Worm (Caenorhabditis elegans) whole organism, young adult: Measurements from ENCODE around the gene pmt-1.

ENCODE experiments used
- B0336.3 ChIP-seq: fragments of 200-800 bp; sonication (Bioruptor generic); IDR thresholded peaks from 2 replicates; pipeline ENCODE4 v1.3.6; 2022; ENCODE audit warnings: missing genetic modification characterization, missing compliant biosample characterization
- C17E4.6 ChIP-seq: fragments of 200-800 bp; sonication (Bioruptor generic); IDR thresholded peaks from 2 replicates; pipeline ENCODE4 v1.3.6; 2022; ENCODE audit warnings: missing genetic modification reagents, missing genetic modification characterization, missing compliant biosample characterization
- D2030.7 ChIP-seq: fragments of 200-800 bp; sonication (Bioruptor generic); IDR thresholded peaks from 2 replicates; pipeline ENCODE4 v1.3.6; 2022; ENCODE audit warnings: missing genetic modification reagents, missing genetic modification characterization, missing compliant biosample characterization
- F23B12.7 ChIP-seq: sonication (generic microtip); optimal IDR thresholded peaks from 2 replicates; lab custom pipeline; 2017; ENCODE audit warnings: missing genetic modification characterization, mild to moderate bottlenecking, missing compliant biosample characterization, antibody characterized with exemption, moderate library complexity; ENCODE audit not compliant: insufficient read depth
- F37B4.10 ChIP-seq: fragments of 200-800 bp; sonication (Bioruptor generic); IDR thresholded peaks from 2 replicates; pipeline ENCODE4 v1.3.6; 2022; ENCODE audit warnings: missing genetic modification characterization, missing compliant biosample characterization
- F55B11.4 ChIP-seq: sonication (generic microtip); optimal IDR thresholded peaks from 2 replicates; lab custom pipeline; 2016; ENCODE audit warnings: missing compliant biosample characterization, missing genetic modification characterization, borderline replicate concordance; ENCODE audit not compliant: insufficient read depth
- F57A8.1 ChIP-seq: fragments of 200-800 bp; sonication (Bioruptor generic); optimal IDR thresholded peaks from 2 replicates; lab custom pipeline; 2018; ENCODE audit warnings: mild to moderate bottlenecking, missing genetic modification characterization, moderate library complexity, missing compliant biosample characterization
- K12H6.12 ChIP-seq: fragments of 200-800 bp; sonication (Bioruptor generic); optimal IDR thresholded peaks from 2 replicates; lab custom pipeline; 2018; ENCODE audit warnings: mild to moderate bottlenecking, missing genetic modification characterization, missing compliant biosample characterization
- T26A5.8 ChIP-seq: sonication (generic microtip); optimal IDR thresholded peaks from 2 replicates; lab custom pipeline; 2016; ENCODE audit warnings: missing genetic modification characterization, missing compliant biosample characterization
- Y79H2A.3 ChIP-seq: fragments of 200-800 bp; sonication (Bioruptor generic); conservative IDR thresholded peaks from 2 replicates; pipeline ENCODE4 v1.3.6; 2022; ENCODE audit warnings: missing genetic modification reagents, missing genetic modification characterization, missing compliant biosample characterization
- ama-1 ChIP-seq, 3 experiments: fragments of 150-350 bp in 1 of 3; sonication (generic microtip) in 2 of 3; optimal IDR thresholded peaks; 2 replicates each; lab custom pipeline; 2014 to 2018; ENCODE audit warnings: missing biosample characterization in 2 of 3, missing genetic modification characterization in 2 of 3, missing genetic modification reagents in 2 of 3
- aptf-2 ChIP-seq: fragments of 200-800 bp; sonication (Bioruptor generic); conservative IDR thresholded peaks from 2 replicates; pipeline ENCODE4 v1.3.6; 2022; ENCODE audit warnings: missing genetic modification reagents, missing genetic modification characterization, missing compliant biosample characterization
- athp-1 ChIP-seq: sonication (generic microtip); optimal IDR thresholded peaks from 2 replicates; lab custom pipeline; 2017; ENCODE audit warnings: mild to moderate bottlenecking, missing genetic modification characterization, missing compliant biosample characterization
- attf-3 ChIP-seq: fragments of 200-800 bp; sonication (Bioruptor generic); conservative IDR thresholded peaks from 2 replicates; pipeline ENCODE4 v1.3.6; 2022; ENCODE audit warnings: missing genetic modification reagents, missing genetic modification characterization, missing compliant biosample characterization
- bed-1 ChIP-seq: fragments of 200-800 bp; sonication (Bioruptor generic); IDR thresholded peaks from 2 replicates; pipeline ENCODE4 v1.3.6; 2022; ENCODE audit warnings: missing genetic modification reagents, missing genetic modification characterization, missing compliant biosample characterization
- ceh-100 ChIP-seq: fragments of 200-800 bp; sonication (Bioruptor generic); IDR thresholded peaks from 2 replicates; pipeline ENCODE4 v1.3.6; 2022; ENCODE audit warnings: missing genetic modification reagents, missing genetic modification characterization, missing compliant biosample characterization
- ceh-91 ChIP-seq: fragments of 200-800 bp; sonication (Bioruptor generic); IDR thresholded peaks from 2 replicates; pipeline ENCODE4 v1.3.6; 2022; ENCODE audit warnings: missing genetic modification reagents, missing genetic modification characterization, missing compliant biosample characterization
- dox-1 ChIP-seq: fragments of 200-800 bp; sonication (Bioruptor generic); IDR thresholded peaks from 2 replicates; pipeline ENCODE4 v1.3.6; 2022; ENCODE audit warnings: missing genetic modification reagents, missing genetic modification characterization, missing compliant biosample characterization
- dpff-1 ChIP-seq: sonication (generic microtip); optimal IDR thresholded peaks from 2 replicates; lab custom pipeline; 2017; ENCODE audit warnings: mild to moderate bottlenecking, missing genetic modification characterization, missing compliant biosample characterization
- efl-1 ChIP-seq: fragments of 150-350 bp; optimal IDR thresholded peaks from 2 replicates; lab custom pipeline; 2014; ENCODE audit warnings: missing biosample characterization, missing genetic modification reagents, missing genetic modification characterization
- egl-18 ChIP-seq: fragments of 200-800 bp; sonication (Bioruptor generic); IDR thresholded peaks from 2 replicates; pipeline ENCODE4 v1.3.6; 2022; ENCODE audit warnings: missing genetic modification reagents, missing genetic modification characterization, missing compliant biosample characterization
- ekl-4 ChIP-seq: fragments of 200-800 bp; sonication (Bioruptor generic); IDR thresholded peaks from 2 replicates; pipeline ENCODE4 v1.3.6; 2022; ENCODE audit warnings: missing genetic modification reagents, missing genetic modification characterization, missing compliant biosample characterization
- gei-17 ChIP-seq: fragments of 200-800 bp; sonication (Bioruptor generic); optimal IDR thresholded peaks from 2 replicates; lab custom pipeline; 2018; ENCODE audit warnings: mild to moderate bottlenecking, missing genetic modification characterization, missing compliant biosample characterization
- him-1 ChIP-seq: sonication (generic microtip); optimal IDR thresholded peaks from 2 replicates; lab custom pipeline; 2016; ENCODE audit warnings: missing genotype, missing genetic modification reagents, missing genetic modification characterization, missing compliant biosample characterization
- hlh-26 ChIP-seq: fragments of 200-800 bp; sonication (Bioruptor generic); conservative IDR thresholded peaks from 2 replicates; pipeline ENCODE4 v1.3.6; 2022; ENCODE audit warnings: missing genetic modification reagents, missing genetic modification characterization, missing compliant biosample characterization
- hrde-1 ChIP-seq: sonication (generic microtip); optimal IDR thresholded peaks from 2 replicates; lab custom pipeline; 2016; ENCODE audit warnings: missing genetic modification characterization, mild to moderate bottlenecking, missing compliant biosample characterization, moderate library complexity, missing genotype, missing genetic modification reagents, borderline replicate concordance
- lin-26 ChIP-seq: fragments of 200-800 bp; sonication (Bioruptor generic); IDR thresholded peaks from 2 replicates; pipeline ENCODE4 v1.3.6; 2022; ENCODE audit warnings: missing genetic modification reagents, missing genetic modification characterization, missing compliant biosample characterization
- lin-40 ChIP-seq: sonication (generic microtip); optimal IDR thresholded peaks from 2 replicates; lab custom pipeline; 2016; ENCODE audit warnings: missing genetic modification characterization, mild to moderate bottlenecking, missing compliant biosample characterization, missing genotype, missing genetic modification reagents
- lsy-27 ChIP-seq: sonication (generic microtip); optimal IDR thresholded peaks from 2 replicates; lab custom pipeline; 2017; ENCODE audit warnings: missing genetic modification characterization, mild to moderate bottlenecking, missing compliant biosample characterization, antibody characterized with exemption, missing genotype, borderline replicate concordance; ENCODE audit not compliant: insufficient read depth
- madf-10 ChIP-seq: sonication (generic microtip); optimal IDR thresholded peaks from 2 replicates; lab custom pipeline; 2016; ENCODE audit warnings: mild to moderate bottlenecking, missing genetic modification characterization, missing compliant biosample characterization
- madf-3 ChIP-seq: fragments of 200-800 bp; sonication (Bioruptor generic); IDR thresholded peaks from 2 replicates; pipeline ENCODE4 v1.3.6; 2022; ENCODE audit warnings: missing genetic modification reagents, missing genetic modification characterization, missing compliant biosample characterization
- madf-6 ChIP-seq: fragments of 200-800 bp; sonication (Bioruptor generic); IDR thresholded peaks from 2 replicates; pipeline ENCODE4 v1.3.6; 2022; ENCODE audit warnings: missing genetic modification reagents, missing genetic modification characterization, missing compliant biosample characterization
- madf-8 ChIP-seq: fragments of 200-800 bp; sonication (Bioruptor generic); conservative IDR thresholded peaks from 2 replicates; pipeline ENCODE4 v1.3.6; 2022; ENCODE audit warnings: missing genetic modification reagents, missing genetic modification characterization, missing compliant biosample characterization
- mes-4 ChIP-seq: sonication (generic microtip); optimal IDR thresholded peaks from 2 replicates; lab custom pipeline; 2016; ENCODE audit warnings: missing genotype, missing genetic modification characterization, missing compliant biosample characterization
- nfya-2 ChIP-seq: fragments of 200-800 bp; sonication (Bioruptor generic); IDR thresholded peaks from 2 replicates; pipeline ENCODE4 v1.3.6; 2022; ENCODE audit warnings: missing genetic modification reagents, missing genetic modification characterization, missing compliant biosample characterization
- rcor-1 ChIP-seq: fragments of 200-800 bp; sonication (Bioruptor generic); IDR thresholded peaks from 2 replicates; pipeline ENCODE4 v1.3.6; 2022; ENCODE audit warnings: missing genetic modification reagents, missing genetic modification characterization, missing compliant biosample characterization
- rec-8 ChIP-seq, 2 experiments: sonication (generic microtip); optimal IDR thresholded peaks; 2 replicates each; lab custom pipeline; 2016; ENCODE audit warnings: mild to moderate bottlenecking in 2 of 2, missing genetic modification characterization in 2 of 2, missing genetic modification reagents in 2 of 2, missing genotype in 2 of 2, missing biosample characterization in 1 of 2, missing compliant biosample characterization in 1 of 2, moderate library complexity in 1 of 2
- rpc-1 ChIP-seq, 2 experiments: fragments of 150-350 bp in 1 of 2; sonication (generic microtip) in 1 of 2; optimal IDR thresholded peaks; 2 replicates each; lab custom pipeline; 2014 to 2018; ENCODE audit warnings: missing biosample characterization in 1 of 2, missing genetic modification characterization in 1 of 2, missing genetic modification reagents in 1 of 2, missing genotype in 1 of 2
- snpc-1.3 ChIP-seq: sonication (generic microtip); optimal IDR thresholded peaks from 2 replicates; lab custom pipeline; 2017; ENCODE audit warnings: missing genetic modification characterization, mild to moderate bottlenecking, missing compliant biosample characterization, antibody characterized with exemption, moderate library complexity, missing genotype, missing genetic modification reagents; ENCODE audit not compliant: insufficient read depth
- snpc-4 ChIP-seq, 5 experiments: fragments of 150-350 bp in 1 of 5; sonication (generic microtip) in 4 of 5; optimal IDR thresholded peaks; 2 replicates each; lab custom pipeline; 2014 to 2018; ENCODE audit warnings: missing genetic modification characterization in 5 of 5, missing biosample characterization in 3 of 5, antibody characterized with exemption in 2 of 5, mild to moderate bottlenecking in 2 of 5, missing compliant biosample characterization in 2 of 5, missing genotype in 2 of 5, moderate library complexity in 2 of 5, missing genetic modification reagents in 1 of 5
- somi-1 ChIP-seq: fragments of 200-800 bp; sonication (Bioruptor generic); optimal IDR thresholded peaks from 2 replicates; lab custom pipeline; 2018; ENCODE audit warnings: mild to moderate bottlenecking, missing genetic modification characterization, missing compliant biosample characterization
- tlf-1 ChIP-seq: fragments of 200-800 bp; sonication (Bioruptor generic); optimal IDR thresholded peaks from 2 replicates; lab custom pipeline; 2018; ENCODE audit warnings: mild to moderate bottlenecking, missing genetic modification characterization, missing compliant biosample characterization
- ztf-25 ChIP-seq: fragments of 200-800 bp; sonication (Bioruptor generic); IDR thresholded peaks from 2 replicates; pipeline ENCODE4 v1.3.6; 2022; ENCODE audit warnings: missing genetic modification reagents, missing genetic modification characterization, missing compliant biosample characterization
- ztf-28 ChIP-seq: fragments of 200-800 bp; sonication (Bioruptor generic); IDR thresholded peaks from 2 replicates; pipeline ENCODE4 v1.3.6; 2022; ENCODE audit warnings: missing genetic modification reagents, missing genetic modification characterization, missing compliant biosample characterization
- ztf-6 ChIP-seq: fragments of 200-800 bp; sonication (Bioruptor generic); IDR thresholded peaks from 2 replicates; pipeline ENCODE4 v1.3.6; 2022; ENCODE audit warnings: missing genetic modification reagents, missing genetic modification characterization, missing compliant biosample characterization

The pmt-1 gene

ce11 chrII:5292226-5292752 is 10.0 kb upstream of the pmt-1 start, which contains the start of gene ZK622.4:
Gene ZK622.4, plus strand, starts transcription at chrII:5292702.
- TF ChIP-seq madf-8 (GFP tag; lab: Robert Waterston, UW) (no peak), dox-1 (GFP tag; lab: Robert Waterston, UW) (peak; percentile 74; the same call in 1 of the 2 replicates), rec-8 (tag; optimal IDR thresholded peaks at IDR 0.05; lab: Kevin White, UChicago) (peak; percentile 39 to 78), K12H6.12 (no peak), hrde-1 (tag; lab: Kevin White, UChicago) (peak; percentile 46), gei-17 (GFP tag; lab: Kevin White, UChicago) (no peak), bed-1 (no peak), F23B12.7 (peak; percentile 74), F57A8.1 (GFP tag; lab: Kevin White, UChicago) (peak; percentile 60), tlf-1 (no peak), ztf-6 (no peak), aptf-2 (GFP tag; lab: Robert Waterston, UW) (no peak), somi-1 (GFP tag; lab: Kevin White, UChicago) (peak; percentile 48), madf-6 (GFP tag; lab: Robert Waterston, UW) (no peak; the same call in none of the 2 replicates), T26A5.8 (tag; lab: Kevin White, UChicago) (no peak), D2030.7 (GFP tag; lab: Robert Waterston, UW) (peak; percentile 69), madf-10 (peak; percentile 61), F37B4.10 (0 out of 2 replicates have a peak, but pooled peaks have one; percentile 82), egl-18 (GFP tag; lab: Robert Waterston, UW) (no peak), dpff-1 (tag; lab: Kevin White, UChicago) (no peak), ceh-100 (GFP tag; lab: Robert Waterston, UW) (peak; percentile 39; the same call in 1 of the 2 replicates), efl-1 (GFP tag; lab: Kevin White, UChicago) (no peak), snpc-4 (GFP tag; optimal IDR thresholded peaks at IDR 0.05; lab: Kevin White, UChicago) (peak; percentile 55), snpc-4 (tag; optimal IDR thresholded peaks at IDR 0.05; lab: Kevin White, UChicago) (peak; percentile 26 to 65 (median 48)), ekl-4 (peak; percentile 72; the same call in 1 of the 2 replicates), lin-26 (GFP tag; lab: Robert Waterston, UW) (peak; percentile 92), attf-3 (no peak), athp-1 (peak; percentile 11), lsy-27 (tag; lab: Kevin White, UChicago) (no peak), ztf-28 (GFP tag; lab: Robert Waterston, UW) (0 out of 2 replicates have a peak, but pooled peaks have one; percentile 63), hlh-26 (no peak), nfya-2 (GFP tag; lab: Robert Waterston, UW) (no peak), ceh-91 (GFP tag; lab: Robert Waterston, UW) (no peak), B0336.3 (GFP tag; lab: Robert Waterston, UW) (no peak), madf-3 (GFP tag; lab: Robert Waterston, UW) (no peak), ama-1 (optimal IDR thresholded peaks at IDR 0.05; lab: Kevin White, UChicago) (no peak), ama-1 (GFP tag; optimal IDR thresholded peaks at IDR 0.05; lab: Kevin White, UChicago) (peak; percentile 21 to 86), snpc-1.3 (peak; percentile 50), rpc-1 (optimal IDR thresholded peaks at IDR 0.05; lab: Kevin White, UChicago) (peak; percentile 89), rpc-1 (tag; optimal IDR thresholded peaks at IDR 0.05; lab: Kevin White, UChicago) (peak; percentile 96), ztf-25 (GFP tag; lab: Robert Waterston, UW) (no peak), C17E4.6 (no peak), mes-4 (peak; percentile 21), F55B11.4 (tag; lab: Kevin White, UChicago) (no peak), him-1 (peak; percentile 91), lin-40 (tag; lab: Kevin White, UChicago) (peak; percentile 53), Y79H2A.3 (GFP tag; lab: Robert Waterston, UW) (no peak), rcor-1 (GFP tag; lab: Robert Waterston, UW) (peak; percentile 49; the same call in 1 of the 2 replicates)
